Worm (Caenorhabditis elegans) whole organism, young adult: ENCODE results near the gene Y49F6B.2.

Source experiments
- B0261.1 ChIP-seq: sonication (generic microtip); optimal IDR thresholded peaks from 2 replicates; lab custom pipeline; 2016; ENCODE audit warnings: mild to moderate bottlenecking, missing genetic modification characterization, moderate library complexity, missing compliant biosample characterization
- ceh-27 ChIP-seq: fragments of 200-800 bp; sonication (Bioruptor generic); optimal IDR thresholded peaks from 2 replicates; lab custom pipeline; 2018; ENCODE audit warnings: mild to moderate bottlenecking, missing genetic modification characterization, moderate library complexity, missing compliant biosample characterization
- nhr-90 ChIP-seq: sonication (generic microtip); optimal IDR thresholded peaks from 2 replicates; lab custom pipeline; 2016; ENCODE audit warnings: missing genotype, mild to moderate bottlenecking, missing genetic modification characterization, missing compliant biosample characterization

- TF ChIP-seq B0261.1 (tag; lab: Kevin White, UChicago) = no peak
- no peak for TF ChIP-seq nhr-90
- no peak for TF ChIP-seq ceh-27 (GFP tag; lab: Kevin White, UChicago)
These were observed 1.9 kb downstream of the Y49F6B.2 start, which contains the start of gene cyh-1 for ce11 chrII:3504717-3505116.
